Worm (Caenorhabditis elegans): Measurements from ENCODE around the gene K02E11.5.
A peak's percentile ranks its signal among the peaks of the same experiment; 100 is the strongest.

Gene K02E11.5

DNA sequence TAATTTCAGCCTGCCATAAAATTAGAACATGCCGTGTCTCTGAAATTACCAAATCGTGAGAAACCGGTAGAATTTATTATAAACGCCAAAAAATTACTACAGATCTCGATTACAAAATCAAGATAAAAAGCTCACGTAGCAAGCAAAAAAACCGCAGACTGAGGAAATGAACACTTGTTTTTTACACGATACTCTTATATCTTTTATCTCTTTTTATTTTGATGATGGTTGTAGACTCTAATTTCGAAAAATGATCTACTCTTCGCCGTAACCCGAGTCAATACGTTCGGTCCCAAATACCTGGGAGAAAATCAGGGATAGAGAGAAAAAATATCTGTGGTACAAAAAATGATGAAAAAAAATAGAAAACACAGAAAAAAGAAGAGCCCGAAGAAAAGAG, 29.0 kb upstream of the K02E11.5 start:
- TF ChIP-seq bed-1 (GFP tag; IDR thresholded peaks at IDR 0.05): no peak
- no peak for TF ChIP-seq aptf-2 (GFP tag; conservative IDR thresholded peaks at IDR 0.05)
- TF ChIP-seq hlh-26 (GFP tag; conservative IDR thresholded peaks at IDR 0.05): no peak
- no peak for TF ChIP-seq K11D2.4 (GFP tag; IDR thresholded peaks at IDR 0.05)
- TF ChIP-seq B0261.1 (tag; optimal IDR thresholded peaks at IDR 0.05): no peak
- no peak for TF ChIP-seq attf-5 (GFP tag; optimal IDR thresholded peaks at IDR 0.05)
- TF ChIP-seq hmg-20 (GFP tag; IDR thresholded peaks at IDR 0.05): no peak
- no peak for TF ChIP-seq F10E7.11 (tag; optimal IDR thresholded peaks at IDR 0.05)
- TF ChIP-seq ztf-22 (GFP tag; optimal IDR thresholded peaks at IDR 0.05): no peak
- TF ChIP-seq tbx-9 (tag; optimal IDR thresholded peaks at IDR 0.05; ENCODE audit: borderline replicate concordance): no peak

DNA sequence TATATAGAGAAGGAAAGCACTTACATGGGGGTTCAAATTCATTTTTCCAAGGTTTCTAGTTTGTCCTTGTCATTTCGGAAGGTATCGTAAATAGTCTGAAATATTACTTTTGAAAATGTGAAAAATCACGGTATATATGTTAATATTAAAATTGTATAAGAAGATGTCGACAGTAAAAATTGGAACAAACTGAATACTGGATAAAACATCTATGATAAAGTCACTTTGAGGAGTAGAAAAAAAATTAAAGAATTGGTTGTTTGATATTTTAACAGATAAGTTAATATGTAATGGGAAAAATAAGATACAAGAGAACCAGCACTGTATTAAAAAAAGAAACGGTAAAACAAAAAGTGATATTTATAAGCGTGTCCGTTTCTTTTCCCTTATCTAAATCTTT, 25.8 kb upstream of the K02E11.5 start, which contains the start of gene nep-21:
nep-21 (minus strand) TSS at position 101 of the 400 bp plus-strand sequence.
- TF ChIP-seq ceh-58 (GFP tag; IDR thresholded peaks at IDR 0.05) (no peak), bed-1 (GFP tag; IDR thresholded peaks at IDR 0.05) (no peak), hlh-12 (tag; optimal IDR thresholded peaks at IDR 0.05) (no peak), mes-4 (tag; optimal IDR thresholded peaks at IDR 0.05) (no peak), somi-1 (GFP tag; optimal IDR thresholded peaks at IDR 0.05) (no peak), rec-8 (tag; optimal IDR thresholded peaks at IDR 0.05) (no peak), lin-35 (GFP tag; optimal IDR thresholded peaks at IDR 0.05) (no peak), ekl-4 (GFP tag; IDR thresholded peaks at IDR 0.05) (no peak)

DNA sequence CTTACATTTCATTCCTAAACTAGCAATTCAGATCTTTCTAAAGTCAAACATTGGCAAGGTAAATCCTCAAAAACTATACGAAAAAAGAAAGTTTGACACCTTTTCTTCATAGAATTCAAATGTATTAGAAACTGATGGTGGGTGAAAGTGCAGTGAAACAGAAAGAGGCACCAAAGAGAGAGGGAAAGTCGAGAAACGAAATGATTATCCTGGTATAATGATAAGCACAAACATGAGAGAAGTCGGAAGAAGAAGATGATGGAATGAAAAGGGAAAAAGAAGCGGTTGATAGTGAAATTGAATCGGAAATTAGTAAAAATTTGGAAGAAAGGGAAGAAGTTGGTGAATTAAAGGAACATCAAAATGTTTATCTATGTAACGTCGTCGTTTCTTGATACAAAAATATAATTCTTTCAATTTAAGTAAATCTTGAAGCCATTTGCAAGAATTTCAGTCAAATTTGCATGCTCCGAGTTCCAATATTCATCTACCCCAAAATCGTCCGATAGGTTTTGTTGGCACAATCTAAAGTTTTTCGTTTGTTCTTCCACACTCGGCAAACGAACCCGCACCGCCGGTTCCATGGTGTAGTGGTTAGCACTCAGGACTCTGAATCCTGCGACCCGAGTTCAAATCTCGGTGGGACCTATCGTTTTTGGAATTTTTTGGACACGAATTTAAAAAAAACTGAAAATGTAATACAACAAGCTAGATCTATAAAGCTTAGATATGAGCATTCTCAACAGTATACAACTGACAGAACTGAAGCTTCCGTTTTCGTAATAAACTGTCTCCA, 21.1 kb upstream of the K02E11.5 start:
- TF ChIP-seq K12H6.12 (tag; optimal IDR thresholded peaks at IDR 0.05) (no peak), lsl-1 (GFP tag; optimal IDR thresholded peaks at IDR 0.05) (no peak), hlh-12 (tag; optimal IDR thresholded peaks at IDR 0.05) (no peak), let-607 (tag; optimal IDR thresholded peaks at IDR 0.05) (no peak), pbrm-1 (GFP tag; IDR thresholded peaks at IDR 0.05) (peak; percentile 61; the same call in 1 of the 2 replicates), snpc-1.1 (tag; optimal IDR thresholded peaks at IDR 0.05; ENCODE audit: insufficient read depth) (peak; percentile 49), mxl-1 (tag; optimal IDR thresholded peaks at IDR 0.05) (peak; percentile 7), ZK185.1 (tag; optimal IDR thresholded peaks at IDR 0.05; ENCODE audit: poor library complexity, severe bottlenecking) (no peak), B0261.1 (tag; optimal IDR thresholded peaks at IDR 0.05) (peak; percentile 69), hsf-1 (GFP tag; IDR thresholded peaks at IDR 0.05) (no peak), unc-130 (GFP tag; optimal IDR thresholded peaks at IDR 0.05) (no peak), tbx-9 (tag; optimal IDR thresholded peaks at IDR 0.05; ENCODE audit: borderline replicate concordance) (no peak), B0019.2 (GFP tag; conservative IDR thresholded peaks at IDR 0.05) (no peak), F52B5.7 (tag; optimal IDR thresholded peaks at IDR 0.05) (no peak), hlh-26 (GFP tag; conservative IDR thresholded peaks at IDR 0.05) (no peak), nfya-2 (GFP tag; IDR thresholded peaks at IDR 0.05) (no peak), mcd-1 (GFP tag; IDR thresholded peaks at IDR 0.05) (no peak), hrde-1 (tag; optimal IDR thresholded peaks at IDR 0.05; ENCODE audit: borderline replicate concordance) (no peak), chd-7 (tag; optimal IDR thresholded peaks at IDR 0.05) (peak; percentile 1), ztf-26 (tag; optimal IDR thresholded peaks at IDR 0.05) (no peak), nhr-27 (tag; optimal IDR thresholded peaks at IDR 0.05) (no peak), dpl-1 (GFP tag; optimal IDR thresholded peaks at IDR 0.05) (no peak), rec-8 (tag; optimal IDR thresholded peaks at IDR 0.05) (no peak), nhr-80 (tag; optimal IDR thresholded peaks at IDR 0.05) (no peak), attf-6 (GFP tag; IDR thresholded peaks at IDR 0.05) (no peak), let-526 (GFP tag; IDR thresholded peaks at IDR 0.05) (no peak), T26A5.8 (tag; optimal IDR thresholded peaks at IDR 0.05) (no peak), xnd-1 (tag; optimal IDR thresholded peaks at IDR 0.05) (no peak), efl-1 (GFP tag; optimal IDR thresholded peaks at IDR 0.05) (no peak), ceh-27 (GFP tag; optimal IDR thresholded peaks at IDR 0.05) (no peak), unc-62 (GFP tag; optimal IDR thresholded peaks at IDR 0.05) (no peak), attf-5 (GFP tag; optimal IDR thresholded peaks at IDR 0.05) (no peak)

All from whole organism, young adult.